Worm (Caenorhabditis elegans) whole organism, L4 larva: ENCODE results near the gene his-4.

ENCODE experiments used
- F37D6.2 ChIP-seq: sonication (generic microtip); optimal IDR thresholded peaks from 2 replicates; lab custom pipeline; 2016; ENCODE audit warnings: mild to moderate bottlenecking, missing genetic modification characterization, missing compliant biosample characterization
- F44E2.7 ChIP-seq: fragments of 200-800 bp; sonication (Bioruptor generic); IDR thresholded peaks from 2 replicates; pipeline ENCODE4 v2.1.2; 2022; ENCODE audit warnings: missing genetic modification characterization, missing compliant biosample characterization
- F49E8.2 ChIP-seq: sonication (generic microtip); optimal IDR thresholded peaks from 2 replicates; lab custom pipeline; 2016; ENCODE audit warnings: missing compliant biosample characterization, mild to moderate bottlenecking, missing genetic modification characterization, borderline replicate concordance
- T26A8.4 ChIP-seq: fragments of 200-800 bp; sonication (Bioruptor generic); IDR thresholded peaks from 2 replicates; pipeline ENCODE4 v1.3.6; 2022; ENCODE audit warnings: missing genetic modification characterization, missing compliant biosample characterization
- Y105C5A.15 ChIP-seq: fragments of 200-800 bp; sonication (Bioruptor generic); IDR thresholded peaks from 2 replicates; pipeline ENCODE4 v1.3.6; 2022; ENCODE audit warnings: missing genetic modification characterization, missing compliant biosample characterization
- Y5F2A.4 ChIP-seq: fragments of 200-800 bp; sonication (Bioruptor generic); optimal IDR thresholded peaks from 2 replicates; lab custom pipeline; 2018; ENCODE audit warnings: mild to moderate bottlenecking, missing genetic modification characterization, missing compliant biosample characterization
- ZK337.2 ChIP-seq: fragments of 200-800 bp; sonication (Bioruptor generic); IDR thresholded peaks from 2 replicates; pipeline ENCODE4 v1.3.6; 2022; ENCODE audit warnings: missing genetic modification reagents, missing genetic modification characterization, missing compliant biosample characterization
- aha-1 ChIP-seq: fragments of 150-350 bp; peaks from one replicate; lab custom pipeline; 2014; ENCODE audit warnings: missing biosample characterization, missing genetic modification characterization
- aly-2 ChIP-seq: sonication (generic microtip); optimal IDR thresholded peaks from 2 replicates; lab custom pipeline; 2018; ENCODE audit warnings: missing biosample characterization, missing genetic modification characterization
- attf-4 ChIP-seq: sonication (generic microtip); optimal IDR thresholded peaks from 3 replicates; lab custom pipeline; 2017; ENCODE audit warnings: missing biosample characterization, missing genetic modification characterization
- ceh-20 ChIP-seq: fragments of 200-800 bp; sonication (Bioruptor generic); IDR thresholded peaks from 2 replicates; pipeline ENCODE4 v1.3.6; 2022; ENCODE audit warnings: missing genetic modification reagents, missing genetic modification characterization, missing compliant biosample characterization
- ceh-82 ChIP-seq: sonication (generic microtip); optimal IDR thresholded peaks from 2 replicates; lab custom pipeline; 2017; ENCODE audit warnings: missing biosample characterization, missing genetic modification characterization
- ces-1 ChIP-seq: fragments of 150-350 bp; sonication (generic microtip); optimal IDR thresholded peaks from 4 replicates; lab custom pipeline; 2014; ENCODE audit warnings: missing biosample characterization, missing genetic modification reagents, missing genetic modification characterization
- ctbp-1 ChIP-seq: fragments of 200-800 bp; sonication (Bioruptor generic); IDR thresholded peaks from 2 replicates; pipeline ENCODE4 v1.3.6; 2022; ENCODE audit warnings: missing genetic modification reagents, missing genetic modification characterization, missing compliant biosample characterization
- daf-12 ChIP-seq: fragments of 150-350 bp; optimal IDR thresholded peaks from 2 replicates; lab custom pipeline; 2014; ENCODE audit warnings: missing biosample characterization, missing genetic modification reagents, missing genetic modification characterization
- daf-19 ChIP-seq: fragments of 200-800 bp; sonication (Bioruptor generic); conservative IDR thresholded peaks from 2 replicates; pipeline ENCODE4 v1.3.6; 2022; ENCODE audit warnings: missing genetic modification characterization, missing compliant biosample characterization
- dmd-6 ChIP-seq: fragments of 200-800 bp; sonication (Bioruptor generic); IDR thresholded peaks from 2 replicates; pipeline ENCODE4 v1.3.6; 2022; ENCODE audit warnings: missing genetic modification reagents, missing genetic modification characterization, missing compliant biosample characterization
- dmd-8 ChIP-seq: fragments of 200-800 bp; sonication (Bioruptor generic); IDR thresholded peaks from 2 replicates; pipeline ENCODE4 v1.3.6; 2022; ENCODE audit warnings: missing genetic modification characterization, missing compliant biosample characterization
- dmd-9 ChIP-seq: fragments of 200-800 bp; sonication (Bioruptor generic); IDR thresholded peaks from 2 replicates; pipeline ENCODE4 v1.3.6; 2022; ENCODE audit warnings: missing genetic modification reagents, missing genetic modification characterization, missing compliant biosample characterization
- egl-43 ChIP-seq: fragments of 200-800 bp; sonication (Bioruptor generic); IDR thresholded peaks from 2 replicates; pipeline ENCODE4 v1.3.6; 2022; ENCODE audit warnings: missing genetic modification reagents, missing genetic modification characterization, missing compliant biosample characterization
- fos-1 ChIP-seq: fragments of 150-350 bp; optimal IDR thresholded peaks from 2 replicates; lab custom pipeline; 2014; ENCODE audit warnings: missing biosample characterization, missing genetic modification characterization
- hif-1 ChIP-seq, 2 experiments: sonication (generic microtip); optimal IDR thresholded peaks; 2 replicates each; lab custom pipeline; 2016 to 2017; ENCODE audit warnings: missing compliant biosample characterization in 2 of 2, missing genetic modification characterization in 2 of 2, missing genetic modification reagents in 2 of 2, missing genotype in 2 of 2, mild to moderate bottlenecking in 1 of 2
- lim-7 ChIP-seq: fragments of 200-800 bp; sonication (Bioruptor generic); IDR thresholded peaks from 2 replicates; pipeline ENCODE4 v1.3.6; 2022; ENCODE audit warnings: missing genetic modification characterization, missing compliant biosample characterization
- lin-1 ChIP-seq: fragments of 200-800 bp; sonication (Bioruptor generic); IDR thresholded peaks from 2 replicates; pipeline ENCODE4 v1.3.6; 2022; ENCODE audit warnings: missing genetic modification reagents, missing genetic modification characterization, missing compliant biosample characterization
- lin-29 ChIP-seq: fragments of 200-800 bp; sonication (Bioruptor generic); IDR thresholded peaks from 2 replicates; pipeline ENCODE4 v1.3.6; 2022; ENCODE audit warnings: missing genetic modification reagents, missing genetic modification characterization, missing compliant biosample characterization
- lir-3 ChIP-seq: sonication (generic microtip); optimal IDR thresholded peaks from 2 replicates; lab custom pipeline; 2016; ENCODE audit warnings: mild to moderate bottlenecking, missing genetic modification characterization, missing compliant biosample characterization
- madf-9 ChIP-seq: fragments of 200-800 bp; sonication (Bioruptor generic); conservative IDR thresholded peaks from 2 replicates; pipeline ENCODE4 v1.3.6; 2022; ENCODE audit warnings: missing genetic modification reagents, missing genetic modification characterization, missing compliant biosample characterization
- mdt-29 ChIP-seq: fragments of 200-800 bp; sonication (Bioruptor generic); IDR thresholded peaks from 2 replicates; pipeline ENCODE4 v1.3.6; 2022; ENCODE audit warnings: missing genetic modification reagents, missing genetic modification characterization, missing compliant biosample characterization
- mes-2 ChIP-seq: sonication (generic microtip); optimal IDR thresholded peaks from 2 replicates; lab custom pipeline; 2016; ENCODE audit warnings: missing genotype, mild to moderate bottlenecking, missing genetic modification characterization, missing compliant biosample characterization; ENCODE audit not compliant: poor library complexity, severe bottlenecking
- mxl-2 ChIP-seq: fragments of 200-800 bp; sonication (Bioruptor generic); conservative IDR thresholded peaks from 2 replicates; pipeline ENCODE4 v1.3.6; 2022; ENCODE audit warnings: missing genetic modification reagents, missing genetic modification characterization, missing compliant biosample characterization
- nhr-10 ChIP-seq: fragments of 150-350 bp; optimal IDR thresholded peaks from 2 replicates; lab custom pipeline; 2014; ENCODE audit warnings: missing biosample characterization, missing genetic modification characterization
- nhr-237 ChIP-seq: sonication (generic microtip); optimal IDR thresholded peaks from 2 replicates; lab custom pipeline; 2017; ENCODE audit warnings: missing biosample characterization, missing genetic modification characterization
- nhr-25 ChIP-seq: sonication (generic microtip); optimal IDR thresholded peaks from 2 replicates; lab custom pipeline; 2017; ENCODE audit warnings: missing genetic modification characterization, mild to moderate bottlenecking, missing compliant biosample characterization, antibody characterized with exemption, moderate library complexity, borderline replicate concordance; ENCODE audit not compliant: insufficient read depth
- nhr-41 ChIP-seq: fragments of 200-800 bp; sonication (Bioruptor generic); IDR thresholded peaks from 2 replicates; pipeline ENCODE4 v1.3.6; 2022; ENCODE audit warnings: missing genetic modification reagents, missing genetic modification characterization, missing compliant biosample characterization
- pha-4 ChIP-seq, 2 experiments: fragments of 150-350 bp in 1 of 2; fragments of 200-800 bp in 1 of 2; sonication (Bioruptor generic) in 1 of 2; IDR thresholded peaks in 1 of 2; optimal IDR thresholded peaks in 1 of 2; 2 replicates each; pipeline versions ENCODE4 v1.3.6 to Lab custom; 2014 to 2022; ENCODE audit warnings: missing genetic modification characterization in 2 of 2, missing genetic modification reagents in 2 of 2, missing biosample characterization in 1 of 2, missing compliant biosample characterization in 1 of 2
- pqm-1 ChIP-seq: sonication (generic microtip); optimal IDR thresholded peaks from 2 replicates; lab custom pipeline; 2017; ENCODE audit warnings: missing biosample characterization, missing genetic modification characterization
- rbr-2 ChIP-seq: sonication (generic microtip); optimal IDR thresholded peaks from 2 replicates; lab custom pipeline; 2016; ENCODE audit warnings: missing genotype, missing genetic modification characterization, missing compliant biosample characterization
- snpc-4 ChIP-seq: fragments of 150-350 bp; optimal IDR thresholded peaks from 2 replicates; lab custom pipeline; 2014; ENCODE audit warnings: missing biosample characterization, missing genetic modification characterization
- spr-3 ChIP-seq: fragments of 200-800 bp; sonication (Bioruptor generic); optimal IDR thresholded peaks from 2 replicates; lab custom pipeline; 2018; ENCODE audit warnings: mild to moderate bottlenecking, missing genetic modification characterization, missing compliant biosample characterization
- unc-130 ChIP-seq: sonication (generic microtip); optimal IDR thresholded peaks from 2 replicates; lab custom pipeline; 2016; ENCODE audit warnings: missing genetic modification reagents, missing genetic modification characterization, missing compliant biosample characterization
- vab-7 ChIP-seq: fragments of 200-800 bp; sonication (Bioruptor generic); IDR thresholded peaks from 2 replicates; pipeline ENCODE4 v1.3.6; 2022; ENCODE audit warnings: missing genetic modification reagents, missing genetic modification characterization, missing compliant biosample characterization
- zfp-2 ChIP-seq: sonication (generic microtip); optimal IDR thresholded peaks from 2 replicates; lab custom pipeline; 2016; ENCODE audit warnings: mild to moderate bottlenecking, missing genetic modification characterization, missing compliant biosample characterization
- zfp-3 ChIP-seq: fragments of 200-800 bp; sonication (Bioruptor generic); conservative IDR thresholded peaks from 2 replicates; pipeline ENCODE4 v1.3.6; 2022; ENCODE audit warnings: missing genetic modification reagents, missing genetic modification characterization, missing compliant biosample characterization
- ztf-7 ChIP-seq: fragments of 150-350 bp; optimal IDR thresholded peaks from 2 replicates; lab custom pipeline; 2014; ENCODE audit warnings: missing biosample characterization, missing genetic modification characterization

his-4 gene

DNA sequence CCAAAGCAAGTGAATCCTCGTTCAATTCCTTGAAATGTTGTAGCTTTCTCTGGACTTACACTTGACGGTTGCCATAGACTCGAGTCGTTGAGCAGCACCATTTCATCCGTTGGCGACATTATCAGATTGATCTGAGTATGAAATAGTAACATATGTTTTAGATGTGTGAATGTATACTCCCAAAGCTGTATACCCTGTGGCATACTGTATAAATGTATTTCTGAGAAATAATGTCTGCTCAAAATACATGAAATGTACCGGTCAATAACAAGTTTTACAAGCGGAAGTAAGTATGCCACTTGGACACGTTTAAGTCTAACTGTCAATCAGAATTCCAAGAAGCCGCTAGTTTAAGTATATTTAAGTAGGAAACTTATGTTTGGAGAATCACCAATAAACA is 30.8 kb downstream of the his-4 start, which contains the start of gene str-233:
TSS of gene str-233 (minus strand) at position 101 of the 400 bp plus-strand sequence.
- TF ChIP-seq Y5F2A.4 (GFP tag; lab: Kevin White, UChicago) = no peak
- no peak for TF ChIP-seq ZK337.2 (GFP tag; lab: Robert Waterston, UW)
- no peak for TF ChIP-seq ceh-82
- no peak for TF ChIP-seq ctbp-1
- TF ChIP-seq mdt-29 (GFP tag; lab: Robert Waterston, UW) = no peak
- no peak for TF ChIP-seq ces-1 (GFP tag; lab: Kevin White, UChicago)
- no peak for TF ChIP-seq F44E2.7 (GFP tag; lab: Robert Waterston, UW)
- TF ChIP-seq spr-3 = no peak
- no peak for TF ChIP-seq aly-2
- no peak for TF ChIP-seq madf-9
- no peak for TF ChIP-seq vab-7 (GFP tag; lab: Robert Waterston, UW)
- no peak for TF ChIP-seq lim-7 (GFP tag; lab: Robert Waterston, UW)
- TF ChIP-seq ztf-7 (tag; lab: Kevin White, UChicago) = no peak
- TF ChIP-seq lir-3 (tag; lab: Kevin White, UChicago) = no peak
- no peak for TF ChIP-seq zfp-3 (GFP tag; lab: Robert Waterston, UW)
- TF ChIP-seq attf-4 (tag; lab: Kevin White, UChicago) = no peak
- TF ChIP-seq mxl-2 (GFP tag; lab: Robert Waterston, UW) = no peak
- no peak for TF ChIP-seq dmd-9

ce11 chrV:16007505-16007904 is 32.8 kb downstream of the his-4 start, which contains the start of gene str-231:
str-231 (minus strand) TSS chrV:16007605.
- TF ChIP-seq F37D6.2 (tag; lab: Kevin White, UChicago) (no peak), daf-19 (GFP tag; lab: Robert Waterston, UW) (no peak), T26A8.4 (GFP tag; lab: Robert Waterston, UW) (no peak), snpc-4 (tag; lab: Kevin White, UChicago) (no peak), lim-7 (GFP tag; lab: Robert Waterston, UW) (no peak), ZK337.2 (GFP tag; lab: Robert Waterston, UW) (no peak), Y105C5A.15 (GFP tag; lab: Robert Waterston, UW) (no peak), lin-29 (no peak), dmd-6 (GFP tag; lab: Robert Waterston, UW) (no peak), mes-2 (tag; lab: Kevin White, UChicago) (no peak), daf-12 (tag; lab: Kevin White, UChicago) (no peak), nhr-25 (tag; lab: Kevin White, UChicago) (no peak), nhr-41 (GFP tag; lab: Robert Waterston, UW) (no peak), hif-1 (tag; optimal IDR thresholded peaks at IDR 0.05; lab: Kevin White, UChicago) (no peak), zfp-2 (tag; lab: Kevin White, UChicago) (no peak), egl-43 (GFP tag; lab: Robert Waterston, UW) (no peak), dmd-8 (GFP tag; lab: Robert Waterston, UW) (no peak), vab-7 (GFP tag; lab: Robert Waterston, UW) (no peak), rbr-2 (tag; lab: Kevin White, UChicago) (no peak), aha-1 (tag; lab: Kevin White, UChicago) (no peak)

- no peak for TF ChIP-seq pha-4 (GFP tag; IDR thresholded peaks at IDR 0.05; lab: Robert Waterston, UW)
- no peak for TF ChIP-seq pha-4 (tag; optimal IDR thresholded peaks at IDR 0.05; lab: Kevin White, UChicago)
- no peak for TF ChIP-seq zfp-3 (GFP tag; lab: Robert Waterston, UW)
- no peak for TF ChIP-seq fos-1
- no peak for TF ChIP-seq pqm-1
- no peak for TF ChIP-seq nhr-237
- TF ChIP-seq lin-1 = no peak
- TF ChIP-seq nhr-10 (tag; lab: Kevin White, UChicago) = no peak
- no peak for TF ChIP-seq aly-2
- TF ChIP-seq dmd-6 (GFP tag; lab: Robert Waterston, UW) = no peak
- no peak for TF ChIP-seq mdt-29 (GFP tag; lab: Robert Waterston, UW)
- TF ChIP-seq unc-130 (GFP tag; lab: Kevin White, UChicago) = no peak
- no peak for TF ChIP-seq ceh-20 (GFP tag; lab: Robert Waterston, UW)
- no peak for TF ChIP-seq F49E8.2
Measured at ce11 chrV:16002288-16002687, 38.0 kb downstream of the his-4 start, which contains the start of gene nhr-63. nhr-63 (plus strand) TSS chrV:16002588.
